Worm (Caenorhabditis elegans): ENCODE data around the gene K07F5.22.
"Not testable (repeated sequence)": the region's sequence is repeated elsewhere in the genome, so short reads cannot be mapped to it uniquely, and the experiment has no call there.

The K07F5.22 gene

DNA sequence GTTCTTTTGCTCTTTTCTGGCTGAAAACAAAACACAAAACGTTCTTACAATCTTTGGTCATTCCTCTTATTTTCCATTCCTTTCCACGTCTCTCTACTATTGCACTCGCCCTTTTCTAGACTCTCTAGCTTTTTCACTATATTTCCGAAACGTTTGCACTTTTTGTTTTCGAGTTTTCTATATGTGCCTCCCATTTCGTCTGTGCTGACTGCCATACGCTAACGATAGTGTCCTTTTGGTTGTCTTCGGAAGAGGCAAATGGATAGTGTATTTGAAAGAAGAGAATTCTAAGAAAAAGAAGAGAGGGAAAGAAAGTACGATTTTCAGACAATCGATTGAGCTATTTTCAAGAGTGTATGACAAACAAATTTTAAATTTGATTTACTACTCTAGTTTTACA is 7.9 kb downstream of the K07F5.22 start:
- no peak for TF ChIP-seq T22C8.4 (GFP tag; IDR thresholded peaks at IDR 0.05)

DNA sequence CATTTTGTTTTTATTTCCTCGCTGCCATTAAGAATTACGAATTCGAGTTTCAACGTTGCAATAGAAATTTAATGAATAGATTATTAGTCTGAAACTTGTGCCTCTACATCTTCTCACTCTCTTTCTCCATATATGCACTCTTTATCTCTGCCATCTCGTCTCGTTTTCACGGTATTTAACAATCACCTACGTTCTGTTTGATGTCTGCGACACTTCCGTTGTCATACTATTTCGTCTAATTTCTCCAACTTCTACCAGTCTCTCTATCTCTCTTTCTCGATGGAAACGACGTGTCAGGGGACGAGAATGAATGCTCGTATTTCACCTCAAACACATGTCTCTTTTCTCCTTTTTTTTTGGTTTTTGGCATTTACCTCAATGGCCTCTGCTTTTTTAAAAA is 9.0 kb downstream of the K07F5.22 start:
- TF ChIP-seq tab-1 (GFP tag; IDR thresholded peaks at IDR 0.05) (no peak), ztf-23 (GFP tag; IDR thresholded peaks at IDR 0.05) (no peak), flt-1 (GFP tag; IDR thresholded peaks at IDR 0.05) (no peak), med-1 (GFP tag; optimal IDR thresholded peaks at IDR 0.05; ENCODE audit: insufficient read depth) (no peak), cog-1 (tag; optimal IDR thresholded peaks at IDR 0.05) (no peak), ref-1 (GFP tag; conservative IDR thresholded peaks at IDR 0.05) (no peak), klf-2 (GFP tag; conservative IDR thresholded peaks at IDR 0.05) (no peak), ztf-29 (GFP tag; IDR thresholded peaks at IDR 0.05) (no peak), T22C8.4 (GFP tag; IDR thresholded peaks at IDR 0.05) (no peak)

DNA sequence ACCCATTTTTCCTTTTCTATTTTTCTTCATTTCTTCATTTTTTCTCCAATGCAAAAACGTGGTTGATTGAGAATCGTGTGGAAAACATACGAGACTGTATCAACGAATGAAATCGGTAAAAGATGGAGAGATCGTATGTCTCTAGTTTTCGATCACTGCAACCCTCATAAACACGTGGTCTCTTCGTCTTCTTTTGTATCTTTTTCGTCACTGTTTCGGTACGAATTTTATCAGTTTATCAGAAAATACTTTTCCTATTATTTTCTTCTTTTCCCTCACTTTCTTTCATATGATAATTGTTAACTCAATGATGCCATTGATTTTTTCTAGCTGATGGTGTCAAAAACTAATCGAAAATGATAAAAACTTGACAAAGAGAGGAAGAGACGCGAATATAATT is 10.8 kb downstream of the K07F5.22 start:
- TF ChIP-seq cog-1 (tag; optimal IDR thresholded peaks at IDR 0.05): no peak
- TF ChIP-seq klf-2 (GFP tag; conservative IDR thresholded peaks at IDR 0.05): no peak
- no peak for TF ChIP-seq flt-1 (GFP tag; IDR thresholded peaks at IDR 0.05)
- TF ChIP-seq tab-1 (GFP tag; IDR thresholded peaks at IDR 0.05): no peak
- TF ChIP-seq ref-1 (GFP tag; conservative IDR thresholded peaks at IDR 0.05): no peak

DNA sequence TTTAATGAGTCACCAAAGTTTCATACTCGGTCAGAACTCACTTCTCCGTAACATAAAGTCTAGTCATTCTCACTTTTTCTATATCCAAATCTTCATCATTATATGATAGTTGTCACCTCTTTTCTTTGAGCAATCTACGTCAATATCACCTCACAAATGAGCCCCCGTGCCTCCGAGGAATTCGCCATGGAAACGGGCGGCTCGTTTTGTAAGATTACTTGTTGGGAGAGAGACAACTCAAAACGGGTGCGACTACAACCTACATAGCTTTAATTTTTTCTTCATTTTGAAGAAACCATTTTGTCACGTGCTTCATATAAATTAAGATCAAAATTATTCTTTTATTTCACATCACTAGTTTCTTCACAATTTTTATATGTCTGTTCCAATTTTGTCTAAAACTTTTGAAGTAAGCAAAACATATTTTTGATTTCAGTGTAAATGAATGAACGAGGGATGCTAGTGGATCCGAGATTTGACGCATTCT is 14.1 kb downstream of the K07F5.22 start, which contains the start of gene nhr-4:
TSS of gene nhr-4 (plus strand) at position 437 of the 487 bp plus-strand sequence.
- TF ChIP-seq flt-1 (GFP tag; IDR thresholded peaks at IDR 0.05) (no peak), klf-2 (GFP tag; conservative IDR thresholded peaks at IDR 0.05) (no peak), T22C8.4 (GFP tag; IDR thresholded peaks at IDR 0.05) (no peak), ref-1 (GFP tag; conservative IDR thresholded peaks at IDR 0.05) (no peak), med-1 (GFP tag; optimal IDR thresholded peaks at IDR 0.05; ENCODE audit: insufficient read depth) (no peak), cog-1 (tag; optimal IDR thresholded peaks at IDR 0.05) (no peak), ztf-29 (GFP tag; IDR thresholded peaks at IDR 0.05) (no peak), ztf-23 (GFP tag; IDR thresholded peaks at IDR 0.05) (no peak), tab-1 (GFP tag; IDR thresholded peaks at IDR 0.05) (no peak)

DNA sequence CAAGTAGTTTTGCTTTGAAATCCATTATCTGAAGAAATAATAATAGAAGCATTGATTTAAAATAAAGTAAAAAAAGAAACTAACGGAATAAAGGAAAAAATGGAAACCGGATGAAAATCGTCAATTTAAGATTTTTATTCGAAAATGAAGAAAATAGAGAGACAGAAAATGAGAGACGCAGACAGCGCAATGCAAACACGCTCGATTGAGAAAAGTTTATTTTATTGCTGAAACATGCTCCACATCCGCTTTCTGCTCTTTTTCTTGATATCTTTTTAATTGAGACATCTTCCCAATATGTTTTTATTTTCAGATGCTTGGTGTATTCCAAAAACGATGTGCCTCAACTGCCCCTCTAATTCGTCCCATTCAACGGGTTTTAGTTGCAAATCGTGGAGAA is 19.4 kb downstream of the K07F5.22 start, which contains the start of the genes prp-18 and mccc-1:
TSS of gene prp-18 (minus strand) at position 127 of the 400 bp plus-strand sequence.
TSS of gene mccc-1 (plus strand) at position 314 of the 400 bp plus-strand sequence.
- TF ChIP-seq cog-1 (tag; optimal IDR thresholded peaks at IDR 0.05) (no peak), ztf-23 (GFP tag; IDR thresholded peaks at IDR 0.05) (no peak), flt-1 (GFP tag; IDR thresholded peaks at IDR 0.05) (no peak), med-1 (GFP tag; optimal IDR thresholded peaks at IDR 0.05; ENCODE audit: insufficient read depth) (no peak), ztf-29 (GFP tag; IDR thresholded peaks at IDR 0.05) (no peak), T22C8.4 (GFP tag; IDR thresholded peaks at IDR 0.05) (no peak), klf-2 (GFP tag; conservative IDR thresholded peaks at IDR 0.05) (no peak), tab-1 (GFP tag; IDR thresholded peaks at IDR 0.05) (no peak), ref-1 (GFP tag; conservative IDR thresholded peaks at IDR 0.05) (no peak)

DNA sequence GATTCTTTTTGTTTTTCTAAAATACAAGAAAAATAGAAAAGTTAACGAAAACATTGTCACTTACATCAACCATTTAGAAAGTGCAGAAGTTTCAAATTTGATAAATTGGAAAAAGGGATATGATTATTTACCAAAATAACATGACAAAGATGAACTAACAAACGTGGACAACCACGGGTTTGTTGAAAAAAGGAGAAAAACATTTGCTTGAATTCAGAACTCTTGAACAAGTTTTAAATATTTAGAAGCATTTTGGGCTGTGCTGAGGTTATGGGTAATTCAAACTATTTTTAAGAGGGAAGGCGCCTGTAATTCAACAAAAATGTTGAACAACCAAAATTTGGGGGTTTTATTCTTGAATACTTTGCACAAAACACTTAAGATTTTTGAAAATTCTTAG is 25.0 kb downstream of the K07F5.22 start, which contains the start of gene ttbk-3:
TSS of gene ttbk-3 (minus strand) at position 101 of the 400 bp plus-strand sequence.
- TF ChIP-seq ztf-29 (GFP tag; IDR thresholded peaks at IDR 0.05): no peak

DNA sequence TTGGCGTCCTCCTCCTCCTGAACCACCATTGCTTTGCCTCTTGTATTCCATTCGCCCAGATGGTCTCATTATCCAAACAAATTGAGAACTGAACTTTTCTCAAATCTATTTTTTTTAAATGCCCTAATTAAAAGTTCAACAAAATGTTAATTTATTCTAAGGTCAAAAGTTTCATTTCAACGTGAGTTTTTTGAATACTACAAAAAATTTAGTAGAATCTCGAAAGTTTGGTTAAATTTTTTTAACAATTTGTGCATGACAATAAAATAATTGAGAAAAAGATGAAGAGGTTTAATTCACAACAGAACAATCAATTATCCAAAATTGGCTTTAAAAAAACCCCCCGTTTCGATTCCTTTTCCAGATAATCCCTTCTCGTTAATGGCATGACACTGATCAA is 27.1 kb downstream of the K07F5.22 start, which contains the start of gene F32B6.4:
TSS of gene F32B6.4 (minus strand) at position 101 of the 400 bp plus-strand sequence.
- TF ChIP-seq cog-1 (tag; optimal IDR thresholded peaks at IDR 0.05) (no peak), T22C8.4 (GFP tag; IDR thresholded peaks at IDR 0.05) (no peak), flt-1 (GFP tag; IDR thresholded peaks at IDR 0.05) (no peak), tab-1 (GFP tag; IDR thresholded peaks at IDR 0.05) (no peak), ref-1 (GFP tag; conservative IDR thresholded peaks at IDR 0.05) (no peak), med-1 (GFP tag; optimal IDR thresholded peaks at IDR 0.05; ENCODE audit: insufficient read depth) (no peak), ztf-29 (GFP tag; IDR thresholded peaks at IDR 0.05) (no peak), ztf-23 (GFP tag; IDR thresholded peaks at IDR 0.05) (no peak), klf-2 (GFP tag; conservative IDR thresholded peaks at IDR 0.05) (no peak)

DNA sequence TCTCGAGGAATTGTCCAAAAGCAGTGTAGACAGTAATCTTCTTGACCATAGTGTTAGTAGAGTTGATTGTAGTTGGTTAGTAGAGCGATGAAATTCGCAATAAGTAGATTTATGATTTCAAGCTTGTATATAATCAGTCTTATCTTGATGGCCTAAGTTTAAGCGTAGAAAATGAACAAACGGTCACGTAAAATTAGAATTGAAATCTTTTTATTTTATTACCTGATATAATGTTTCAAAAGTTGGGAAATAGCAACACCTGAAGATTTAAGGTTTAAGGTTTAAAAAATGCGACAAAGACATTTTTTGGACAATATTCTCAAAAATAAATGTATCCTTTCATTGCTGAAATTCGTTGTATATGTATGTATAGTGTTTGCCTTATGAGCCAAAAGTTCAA is 28.8 kb downstream of the K07F5.22 start, which contains the start of gene sss-1:
TSS of gene sss-1 (minus strand) at position 101 of the 400 bp plus-strand sequence.
- TF ChIP-seq ztf-29 (GFP tag; IDR thresholded peaks at IDR 0.05); ref-1 (GFP tag; conservative IDR thresholded peaks at IDR 0.05); ztf-23 (GFP tag; IDR thresholded peaks at IDR 0.05): not testable (repeated sequence)

DNA sequence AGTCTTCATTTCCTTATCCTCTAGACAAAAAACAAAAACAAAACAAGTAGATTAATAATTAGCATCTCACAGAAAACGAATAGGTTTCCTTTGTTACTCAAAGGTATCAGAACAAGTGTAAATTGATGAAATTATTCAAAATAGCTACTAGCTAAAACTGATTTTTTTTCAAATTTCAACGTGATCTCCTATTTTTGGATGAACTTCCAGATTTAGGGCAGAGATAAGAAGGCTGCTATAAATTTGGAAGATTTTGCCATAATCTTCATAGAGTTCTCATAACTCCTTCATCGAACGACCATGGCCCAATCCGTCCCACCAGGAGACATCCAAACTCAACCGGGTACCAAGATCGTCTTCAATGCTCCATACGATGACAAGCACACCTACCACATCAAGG is 29.5 kb downstream of the K07F5.22 start, which contains the start of gene msp-77:
TSS of gene msp-77 (plus strand) at position 301 of the 400 bp plus-strand sequence.
- TF ChIP-seq ztf-29, flt-1, ztf-23 (GFP tag; IDR thresholded peaks at IDR 0.05): not testable (repeated sequence)

DNA sequence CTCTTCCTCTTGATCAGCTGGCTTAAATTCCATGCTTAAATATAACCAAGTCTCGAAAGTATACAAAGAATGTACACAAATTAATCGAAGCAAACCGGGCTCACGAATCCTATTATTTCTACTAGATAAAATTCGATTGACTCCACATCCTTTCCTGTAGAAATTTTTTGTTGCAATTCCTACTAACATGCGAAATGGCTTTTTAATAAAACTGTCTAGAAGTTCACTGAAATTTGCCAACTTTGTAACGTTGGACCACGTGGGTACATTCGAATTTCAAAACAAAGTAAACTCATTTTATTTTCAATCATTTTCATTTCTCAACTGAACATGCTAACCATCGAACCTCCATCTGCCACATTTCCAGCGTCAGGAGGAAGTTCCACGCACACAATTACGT is 30.2 kb downstream of the K07F5.22 start, which contains the start of gene ssp-32:
TSS of gene ssp-32 (plus strand) at position 301 of the 400 bp plus-strand sequence.
- TF ChIP-seq ztf-23 (GFP tag; IDR thresholded peaks at IDR 0.05) (no peak), cog-1 (tag; optimal IDR thresholded peaks at IDR 0.05) (no peak), flt-1 (GFP tag; IDR thresholded peaks at IDR 0.05) (no peak), tab-1 (GFP tag; IDR thresholded peaks at IDR 0.05) (no peak), med-1 (GFP tag; optimal IDR thresholded peaks at IDR 0.05; ENCODE audit: insufficient read depth) (no peak)

DNA sequence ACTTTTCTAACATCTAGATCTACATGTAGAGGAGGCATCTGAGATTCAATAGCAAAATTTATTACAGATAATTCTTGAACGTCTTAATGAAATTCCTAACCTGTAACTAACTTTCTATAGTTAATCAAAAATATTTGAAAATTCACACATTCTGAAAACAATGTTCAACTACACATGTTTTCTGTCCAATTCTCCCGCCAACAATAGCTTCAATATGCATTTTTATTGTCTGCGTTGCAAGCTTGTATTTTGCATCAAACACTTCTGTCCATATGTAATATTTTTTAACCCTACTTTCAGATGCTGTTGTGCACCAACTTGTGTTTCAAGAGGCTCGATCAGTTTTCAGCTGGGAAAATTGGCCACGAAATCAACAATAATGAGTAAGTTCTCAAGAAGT is 33.8 kb downstream of the K07F5.22 start, which contains the start of gene tbc-3:
TSS of gene tbc-3 (plus strand) at position 301 of the 400 bp plus-strand sequence.
- TF ChIP-seq T22C8.4 (GFP tag; IDR thresholded peaks at IDR 0.05) (no peak), klf-2 (GFP tag; conservative IDR thresholded peaks at IDR 0.05) (no peak), ztf-23 (GFP tag; IDR thresholded peaks at IDR 0.05) (no peak), flt-1 (GFP tag; IDR thresholded peaks at IDR 0.05) (no peak), med-1 (GFP tag; optimal IDR thresholded peaks at IDR 0.05; ENCODE audit: insufficient read depth) (no peak), tab-1 (GFP tag; IDR thresholded peaks at IDR 0.05) (no peak), ztf-29 (GFP tag; IDR thresholded peaks at IDR 0.05) (no peak), cog-1 (tag; optimal IDR thresholded peaks at IDR 0.05) (no peak), ref-1 (GFP tag; conservative IDR thresholded peaks at IDR 0.05) (no peak)

All from whole organism, midembryonic.